Fruit fly (Drosophila melanogaster) whole organism, prepupa: Measurements from ENCODE around the gene Vps53.

Source experiments
- Blimp-1 ChIP-seq: fragments of 200-800 bp; sonication (Bioruptor generic); optimal IDR thresholded peaks from 3 replicates; lab custom pipeline; 2017; ENCODE audit warnings: missing biosample characterization, missing genetic modification characterization, mild to moderate bottlenecking, moderate library complexity, missing genetic modification reagents
- CG10631 ChIP-seq: fragments of 200-800 bp; sonication (Bioruptor generic); optimal IDR thresholded peaks from 2 replicates; lab custom pipeline; 2016; ENCODE audit warnings: missing biosample characterization, missing genetic modification characterization
- CG11294 ChIP-seq: fragments of 200-800 bp; sonication (Bioruptor generic); IDR thresholded peaks from 2 replicates; pipeline ENCODE4 v1.3.6; 2022; ENCODE audit warnings: missing biosample characterization, missing genetic modification characterization
- CG11762 ChIP-seq: fragments of 200-800 bp; sonication (Bioruptor generic); optimal IDR thresholded peaks from 3 replicates; lab custom pipeline; 2016; ENCODE audit warnings: missing biosample characterization, missing genetic modification characterization; ENCODE audit not compliant: insufficient read depth
- CG11902 ChIP-seq: fragments of 200-800 bp; sonication (Bioruptor generic); optimal IDR thresholded peaks from 3 replicates; lab custom pipeline; 2016; ENCODE audit warnings: missing biosample characterization, missing genetic modification characterization
- CG15336 ChIP-seq: fragments of 200-800 bp; sonication (Bioruptor generic); IDR thresholded peaks from 2 replicates; pipeline ENCODE4 v1.3.6; 2022; ENCODE audit warnings: missing biosample characterization, missing genetic modification characterization
- CG16779 ChIP-seq: fragments of 200-800 bp; sonication (Bioruptor generic); optimal IDR thresholded peaks from 3 replicates; lab custom pipeline; 2017; ENCODE audit warnings: missing biosample characterization, mild to moderate bottlenecking, missing genetic modification characterization
- CG3032 ChIP-seq: fragments of 200-800 bp; optimal IDR thresholded peaks from 2 replicates; lab custom pipeline; 2019; ENCODE audit warnings: missing biosample characterization, mild to moderate bottlenecking, missing genetic modification characterization, moderate library complexity
- CG31627 ChIP-seq: fragments of 200-800 bp; sonication (Bioruptor generic); optimal IDR thresholded peaks from 3 replicates; lab custom pipeline; 2016; ENCODE audit warnings: missing biosample characterization, missing genetic modification characterization
- CG32006 ChIP-seq: fragments of 200-800 bp; sonication (Bioruptor generic); optimal IDR thresholded peaks from 3 replicates; lab custom pipeline; 2017; ENCODE audit warnings: missing biosample characterization, mild to moderate bottlenecking, missing genetic modification characterization
- CG34406 ChIP-seq: fragments of 200-800 bp; sonication (Bioruptor generic); optimal IDR thresholded peaks from 3 replicates; lab custom pipeline; 2016; ENCODE audit warnings: missing biosample characterization, missing genetic modification characterization
- CG4318 ChIP-seq: fragments of 200-800 bp; sonication (Bioruptor generic); optimal IDR thresholded peaks from 3 replicates; lab custom pipeline; 2017; ENCODE audit warnings: missing biosample characterization, mild to moderate bottlenecking, missing genetic modification characterization
- CG6808 ChIP-seq: fragments of 200-800 bp; sonication (Bioruptor generic); optimal IDR thresholded peaks from 3 replicates; lab custom pipeline; 2017; ENCODE audit warnings: missing biosample characterization, missing genetic modification characterization, mild to moderate bottlenecking, moderate library complexity, missing genetic modification reagents
- CG7368 ChIP-seq: fragments of 200-800 bp; sonication (Bioruptor generic); optimal IDR thresholded peaks from 3 replicates; lab custom pipeline; 2016; ENCODE audit warnings: missing biosample characterization, missing genetic modification characterization
- Eip78C ChIP-seq: fragments of 200-800 bp; sonication (Bioruptor generic); peaks from one replicate; lab custom pipeline; 2016; ENCODE audit warnings: missing biosample characterization, missing genetic modification characterization
- Ets96B ChIP-seq: fragments of 200-800 bp; optimal IDR thresholded peaks from 2 replicates; lab custom pipeline; 2019; ENCODE audit warnings: missing biosample characterization, mild to moderate bottlenecking, missing genetic modification characterization, moderate library complexity
- Hr39 ChIP-seq: fragments of 200-800 bp; sonication (Bioruptor generic); optimal IDR thresholded peaks from 2 replicates; lab custom pipeline; 2016; ENCODE audit warnings: missing biosample characterization, missing genetic modification characterization
- Lpt ChIP-seq: fragments of 200-800 bp; sonication (Bioruptor generic); optimal IDR thresholded peaks from 3 replicates; lab custom pipeline; 2016; ENCODE audit warnings: missing biosample characterization, missing genetic modification characterization
- Smox ChIP-seq: fragments of 200-800 bp; sonication (Bioruptor generic); optimal IDR thresholded peaks from 3 replicates; lab custom pipeline; 2016; ENCODE audit warnings: missing biosample characterization, missing genetic modification characterization
- Sox102F ChIP-seq: fragments of 200-800 bp; sonication (Bioruptor generic); optimal IDR thresholded peaks from 2 replicates; lab custom pipeline; 2016; ENCODE audit warnings: missing biosample characterization, mild to moderate bottlenecking, missing genetic modification characterization
- Sox14 ChIP-seq: fragments of 200-800 bp; sonication (Bioruptor generic); optimal IDR thresholded peaks from 3 replicates; lab custom pipeline; 2016; ENCODE audit warnings: missing biosample characterization, missing genetic modification characterization
- Sox15 ChIP-seq: fragments of 200-800 bp; sonication (Bioruptor generic); optimal IDR thresholded peaks from 3 replicates; lab custom pipeline; 2016; ENCODE audit warnings: missing biosample characterization, missing genetic modification characterization
- achi ChIP-seq: fragments of 200-800 bp; sonication (Bioruptor generic); optimal IDR thresholded peaks from 3 replicates; lab custom pipeline; 2016; ENCODE audit warnings: missing biosample characterization, missing genetic modification characterization
- acj6 ChIP-seq: fragments of 200-800 bp; sonication (Bioruptor generic); optimal IDR thresholded peaks from 3 replicates; lab custom pipeline; 2016; ENCODE audit warnings: missing biosample characterization, missing genetic modification characterization
- cyc ChIP-seq: fragments of 200-800 bp; sonication (Bioruptor generic); optimal IDR thresholded peaks from 3 replicates; lab custom pipeline; 2016; ENCODE audit warnings: missing biosample characterization, missing genetic modification characterization
- dsx ChIP-seq: fragments of 200-800 bp; optimal IDR thresholded peaks from 3 replicates; lab custom pipeline; 2019; ENCODE audit warnings: missing biosample characterization, mild to moderate bottlenecking, missing genetic modification characterization, moderate library complexity; ENCODE audit not compliant: poor library complexity, severe bottlenecking
- eg ChIP-seq: fragments of 200-800 bp; sonication (Bioruptor generic); IDR thresholded peaks from 3 replicates; pipeline ENCODE4 v1.3.6; 2022; ENCODE audit warnings: missing biosample characterization, missing genetic modification characterization
- fd85E ChIP-seq: fragments of 200-800 bp; sonication (Bioruptor generic); optimal IDR thresholded peaks from 3 replicates; lab custom pipeline; 2016; ENCODE audit warnings: missing biosample characterization, missing genetic modification characterization
- fkh ChIP-seq: fragments of 200-800 bp; sonication (Bioruptor generic); optimal IDR thresholded peaks from 3 replicates; lab custom pipeline; 2017; ENCODE audit warnings: missing biosample characterization, mild to moderate bottlenecking, missing genetic modification characterization, moderate library complexity
- salr ChIP-seq, 2 experiments: fragments of 200-800 bp; sonication (Bioruptor generic); optimal IDR thresholded peaks; 3 replicates each; lab custom pipeline; 2016 to 2018; ENCODE audit warnings: missing biosample characterization in 2 of 2, missing genetic modification characterization in 2 of 2, mild to moderate bottlenecking in 1 of 2
- svp ChIP-seq: fragments of 200-800 bp; sonication (Bioruptor generic); peaks from one replicate; lab custom pipeline; 2016; ENCODE audit warnings: missing biosample characterization, missing genetic modification characterization
- topi ChIP-seq: fragments of 200-800 bp; sonication (Bioruptor generic); optimal IDR thresholded peaks from 3 replicates; lab custom pipeline; 2016; ENCODE audit warnings: missing biosample characterization, missing genetic modification characterization
- vri ChIP-seq: fragments of 200-800 bp; sonication (Bioruptor generic); optimal IDR thresholded peaks from 3 replicates; lab custom pipeline; 2016; ENCODE audit warnings: missing biosample characterization, mild to moderate bottlenecking, missing genetic modification characterization

Vps53 gene

dm6 chr2L:4385387-4386279 lies at the start of gene Vps53:
TSS of gene Vps53 (minus strand) at chr2L:4386062.
- TF ChIP-seq CG10631 = no peak
- peak; percentile 98 for TF ChIP-seq svp (GFP tag; lab: Kevin White, UChicago)

- TF ChIP-seq cyc (no peak), svp (GFP tag; lab: Kevin White, UChicago) (peak; percentile 21)
Measured at dm6 chr2L:4433608-4434007, 47.7 kb upstream of the Vps53 start, which contains the start of the genes CG34177 and CG34178. TSS of gene CG34177 (plus strand) at chr2L:4433908. TSS of gene CG34178 (plus strand) at chr2L:4433908.

- no peak for TF ChIP-seq eg
- TF ChIP-seq salr (GFP tag; optimal IDR thresholded peaks at IDR 0.05; lab: Kevin White, UChicago) = no peak
- TF ChIP-seq CG3032 (tag; lab: Kevin White, UChicago) = no peak
- TF ChIP-seq, all 60 proteins: peak for 0
Measured at dm6 chr2L:4422154-4422553, 36.3 kb upstream of the Vps53 start.

- TF ChIP-seq dsx (GFP tag; lab: Kevin White, UChicago) (no peak), Eip78C (GFP tag; lab: Kevin White, UChicago) (no peak), Hr39 (GFP tag; lab: Kevin White, UChicago) (no peak), topi (GFP tag; lab: Kevin White, UChicago) (no peak), vri (GFP tag; lab: Kevin White, UChicago) (no peak), fkh (GFP tag; lab: Kevin White, UChicago) (no peak), CG16779 (tag; lab: Kevin White, UChicago) (no peak), CG6808 (GFP tag; lab: Kevin White, UChicago) (no peak), CG34406 (GFP tag; lab: Kevin White, UChicago) (no peak), Sox102F (no peak), CG7368 (GFP tag; lab: Kevin White, UChicago) (no peak), CG10631 (no peak), CG31627 (no peak), achi (GFP tag; lab: Kevin White, UChicago) (no peak)
Measured at dm6 chr2L:4418819-4419218, 33.0 kb upstream of the Vps53 start.

- TF ChIP-seq CG4318 (no peak), CG11902 (GFP tag; lab: Kevin White, UChicago) (no peak), Smox (GFP tag; lab: Kevin White, UChicago) (no peak), fd85E (GFP tag; lab: Kevin White, UChicago) (no peak), achi (GFP tag; lab: Kevin White, UChicago) (no peak), Sox15 (GFP tag; lab: Kevin White, UChicago) (no peak), CG32006 (GFP tag; lab: Kevin White, UChicago) (no peak), acj6 (no peak), Sox14 (GFP tag; lab: Kevin White, UChicago) (no peak), Blimp-1 (GFP tag; lab: Kevin White, UChicago) (no peak), CG3032 (tag; lab: Kevin White, UChicago) (no peak), CG11762 (GFP tag; lab: Kevin White, UChicago) (no peak), Lpt (GFP tag; lab: Kevin White, UChicago) (no peak), Ets96B (no peak), CG15336 (GFP tag; lab: Robert Waterston, UW) (no peak), CG11294 (no peak), Hr39 (GFP tag; lab: Kevin White, UChicago) (no peak), eg (no peak), CG10631 (no peak)
Measured at dm6 chr2L:4417982-4418381, 32.1 kb upstream of the Vps53 start.
